Worm (Caenorhabditis elegans) whole organism, L3 larva: Measurements from ENCODE around the gene C44C10.7.
A peak's percentile ranks its signal among the peaks of the same experiment; 100 is the strongest.

Source experiments
- R02D3.7 ChIP-seq: fragments of 150-350 bp; optimal IDR thresholded peaks from 2 replicates; lab custom pipeline; 2014; ENCODE audit warnings: missing biosample characterization, missing genetic modification characterization
- ZK546.5 ChIP-seq: sonication (generic microtip); optimal IDR thresholded peaks from 2 replicates; lab custom pipeline; 2017; ENCODE audit warnings: missing biosample characterization, missing genetic modification characterization
- aly-2 ChIP-seq: fragments of 150-350 bp; optimal IDR thresholded peaks from 2 replicates; lab custom pipeline; 2014; ENCODE audit warnings: missing biosample characterization, missing genetic modification characterization
- ama-1 ChIP-seq: fragments of 150-350 bp; optimal IDR thresholded peaks from 2 replicates; lab custom pipeline; 2018
- ceh-82 ChIP-seq: fragments of 150-350 bp; optimal IDR thresholded peaks from 2 replicates; lab custom pipeline; 2014; ENCODE audit warnings: missing biosample characterization, missing genetic modification characterization
- ceh-9 ChIP-seq: sonication (generic microtip); optimal IDR thresholded peaks from 2 replicates; lab custom pipeline; 2018; ENCODE audit warnings: missing biosample characterization, missing genetic modification characterization
- daf-12 ChIP-seq: fragments of 150-350 bp; optimal IDR thresholded peaks from 2 replicates; lab custom pipeline; 2014; ENCODE audit warnings: missing biosample characterization, missing genetic modification reagents, missing genetic modification characterization
- egl-27 ChIP-seq: sonication (generic microtip); optimal IDR thresholded peaks from 4 replicates; lab custom pipeline; 2017; ENCODE audit warnings: missing biosample characterization, missing genetic modification reagents, missing genetic modification characterization
- elt-1 ChIP-seq: fragments of 150-350 bp; optimal IDR thresholded peaks from 2 replicates; lab custom pipeline; 2014; ENCODE audit warnings: missing biosample characterization, missing genetic modification characterization
- elt-2 ChIP-seq: sonication (generic microtip); optimal IDR thresholded peaks from 2 replicates; lab custom pipeline; 2016; ENCODE audit warnings: missing genetic modification reagents, mild to moderate bottlenecking, missing genetic modification characterization, missing compliant biosample characterization
- elt-3 ChIP-seq, 3 experiments: fragments of 150-350 bp in 1 of 3; sonication (generic microtip) in 2 of 3; optimal IDR thresholded peaks; 2 replicates in 2 of 3; 4 replicates in 1 of 3; lab custom pipeline; 2014 to 2017; ENCODE audit warnings: missing biosample characterization in 3 of 3, missing genetic modification characterization in 3 of 3
- eor-1 ChIP-seq, 2 experiments: fragments of 150-350 bp; optimal IDR thresholded peaks; 2 replicates each; lab custom pipeline; 2014 to 2018; ENCODE audit warnings: missing biosample characterization in 2 of 2, missing genetic modification characterization in 2 of 2
- fos-1 ChIP-seq: fragments of 150-350 bp; optimal IDR thresholded peaks from 2 replicates; lab custom pipeline; 2014; ENCODE audit warnings: missing biosample characterization, missing genetic modification characterization
- hmg-11 ChIP-seq: sonication (generic microtip); optimal IDR thresholded peaks from 2 replicates; lab custom pipeline; 2016; ENCODE audit warnings: missing genetic modification characterization, missing compliant biosample characterization
- jun-1 ChIP-seq: fragments of 150-350 bp; optimal IDR thresholded peaks from 2 replicates; lab custom pipeline; 2014; ENCODE audit warnings: missing biosample characterization, missing genetic modification reagents, missing genetic modification characterization
- lin-15B ChIP-seq: fragments of 150-350 bp; optimal IDR thresholded peaks from 2 replicates; lab custom pipeline; 2014; ENCODE audit warnings: missing biosample characterization, missing genetic modification characterization
- lin-39 ChIP-seq: fragments of 150-350 bp; optimal IDR thresholded peaks from 2 replicates; lab custom pipeline; 2018; ENCODE audit warnings: missing biosample characterization, missing genetic modification reagents, missing genetic modification characterization
- lsy-12 ChIP-seq: sonication (generic microtip); optimal IDR thresholded peaks from 2 replicates; lab custom pipeline; 2016; ENCODE audit warnings: mild to moderate bottlenecking, missing genetic modification characterization, missing compliant biosample characterization
- mdl-1 ChIP-seq: fragments of 150-350 bp; optimal IDR thresholded peaks from 2 replicates; lab custom pipeline; 2014; ENCODE audit warnings: missing biosample characterization, missing genetic modification characterization
- mml-1 ChIP-seq: fragments of 150-350 bp; sonication (generic microtip); optimal IDR thresholded peaks from 3 replicates; lab custom pipeline; 2014; ENCODE audit warnings: missing biosample characterization, missing genetic modification characterization
- nfya-1 ChIP-seq: sonication (generic microtip); optimal IDR thresholded peaks from 2 replicates; lab custom pipeline; 2017; ENCODE audit warnings: missing genetic modification characterization, mild to moderate bottlenecking, missing compliant biosample characterization, antibody characterized with exemption, moderate library complexity; ENCODE audit not compliant: insufficient read depth
- nhr-11 ChIP-seq: fragments of 150-350 bp; optimal IDR thresholded peaks from 2 replicates; lab custom pipeline; 2014; ENCODE audit warnings: missing biosample characterization, missing genetic modification characterization
- nhr-12 ChIP-seq: fragments of 150-350 bp; optimal IDR thresholded peaks from 2 replicates; lab custom pipeline; 2014; ENCODE audit warnings: missing biosample characterization, missing genetic modification characterization
- nhr-23 ChIP-seq: fragments of 150-350 bp; optimal IDR thresholded peaks from 2 replicates; lab custom pipeline; 2014; ENCODE audit warnings: missing biosample characterization, missing genetic modification reagents, missing genetic modification characterization
- nhr-237 ChIP-seq: fragments of 150-350 bp; optimal IDR thresholded peaks from 2 replicates; lab custom pipeline; 2014; ENCODE audit warnings: missing biosample characterization, missing genetic modification characterization
- nhr-25 ChIP-seq: sonication (generic microtip); optimal IDR thresholded peaks from 2 replicates; lab custom pipeline; 2017; ENCODE audit warnings: missing biosample characterization, missing genetic modification characterization
- nhr-67 ChIP-seq: fragments of 150-350 bp; optimal IDR thresholded peaks from 2 replicates; lab custom pipeline; 2014; ENCODE audit warnings: missing biosample characterization, missing genetic modification characterization
- nhr-76 ChIP-seq: fragments of 150-350 bp; sonication (generic microtip); optimal IDR thresholded peaks from 5 replicates; lab custom pipeline; 2014; ENCODE audit warnings: missing biosample characterization, missing genetic modification characterization
- nhr-77 ChIP-seq: fragments of 150-350 bp; optimal IDR thresholded peaks from 2 replicates; lab custom pipeline; 2014; ENCODE audit warnings: missing biosample characterization, missing genetic modification characterization
- pqm-1 ChIP-seq: fragments of 150-350 bp; optimal IDR thresholded peaks from 2 replicates; lab custom pipeline; 2017; ENCODE audit warnings: missing biosample characterization, missing genetic modification characterization, inconsistent platforms
- sea-2 ChIP-seq: fragments of 150-350 bp; sonication (generic microtip); optimal IDR thresholded peaks from 4 replicates; lab custom pipeline; 2014; ENCODE audit warnings: missing biosample characterization, missing genetic modification reagents, missing genetic modification characterization
- skn-1 ChIP-seq: fragments of 150-350 bp; optimal IDR thresholded peaks from 2 replicates; lab custom pipeline; 2014; ENCODE audit warnings: missing biosample characterization, missing genetic modification characterization
- snpc-4 ChIP-seq: fragments of 150-350 bp; optimal IDR thresholded peaks from 2 replicates; lab custom pipeline; 2014; ENCODE audit warnings: missing biosample characterization, missing genetic modification characterization
- tbx-2 ChIP-seq: sonication (generic microtip); optimal IDR thresholded peaks from 2 replicates; lab custom pipeline; 2016; ENCODE audit warnings: mild to moderate bottlenecking, missing genetic modification characterization, missing compliant biosample characterization
- unc-62 ChIP-seq: fragments of 150-350 bp; sonication (generic microtip); optimal IDR thresholded peaks from 4 replicates; lab custom pipeline; 2014; ENCODE audit warnings: missing biosample characterization, missing genetic modification reagents, missing genetic modification characterization
- zag-1 ChIP-seq: fragments of 150-350 bp; optimal IDR thresholded peaks from 2 replicates; lab custom pipeline; 2014; ENCODE audit warnings: missing biosample characterization, missing genetic modification characterization
- ztf-11 ChIP-seq: fragments of 150-350 bp; optimal IDR thresholded peaks from 2 replicates; lab custom pipeline; 2014; ENCODE audit warnings: missing biosample characterization, missing genetic modification characterization
- ztf-4 ChIP-seq: fragments of 150-350 bp; optimal IDR thresholded peaks from 2 replicates; lab custom pipeline; 2014; ENCODE audit warnings: missing biosample characterization, missing genetic modification characterization

The C44C10.7 gene

DNA sequence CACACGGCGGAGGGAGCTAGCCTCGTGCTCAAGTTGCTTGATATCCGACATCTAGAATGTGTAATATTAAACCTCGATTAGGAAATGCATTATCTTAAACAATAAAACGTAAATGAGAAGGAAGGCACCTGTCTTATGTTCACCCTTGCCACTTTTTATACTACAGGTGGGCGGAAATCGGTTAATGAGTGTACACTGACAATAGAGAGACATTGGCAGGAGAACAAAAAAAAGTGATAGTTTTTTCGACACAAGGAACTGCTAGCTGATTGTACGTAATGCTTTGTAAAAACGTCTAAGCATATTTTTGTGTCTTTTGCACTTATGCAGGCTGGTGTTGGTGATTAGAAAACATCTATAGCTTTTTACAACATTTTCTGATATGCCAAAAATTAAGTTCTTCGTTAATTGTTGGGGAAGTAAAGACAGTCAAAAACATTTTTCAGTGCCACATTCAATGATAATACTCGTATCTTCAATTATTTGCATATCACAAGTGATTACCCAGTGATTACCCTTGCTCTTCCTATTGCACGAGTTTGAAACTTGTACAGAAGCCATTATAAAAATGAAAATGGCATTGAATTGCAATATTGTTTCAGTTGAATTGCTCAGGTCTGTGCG lies 24.3 kb upstream of the C44C10.7 start, which contains the start of gene col-180:
TSS of gene col-180 (minus strand) at position 51 of the 624 bp plus-strand sequence.
- no peak for TF ChIP-seq nhr-25 (tag; lab: Kevin White, UChicago)
- TF ChIP-seq lin-39: no peak
- TF ChIP-seq nhr-77: no peak
- no peak for TF ChIP-seq pqm-1 (tag; lab: Kevin White, UChicago)
- no peak for TF ChIP-seq ZK546.5 (tag; lab: Kevin White, UChicago)
- no peak for TF ChIP-seq nhr-11
- TF ChIP-seq jun-1 (tag; lab: Kevin White, UChicago): no peak
- no peak for TF ChIP-seq lin-15B (tag; lab: Kevin White, UChicago)
- no peak for TF ChIP-seq nhr-23 (tag; lab: Kevin White, UChicago)
- no peak for TF ChIP-seq skn-1 (tag; lab: Kevin White, UChicago)
- no peak for TF ChIP-seq eor-1 (tag; optimal IDR thresholded peaks at IDR 0.05; lab: Kevin White, UChicago)
- no peak for TF ChIP-seq ceh-82 (tag; lab: Kevin White, UChicago)
- TF ChIP-seq nhr-12 (tag; lab: Kevin White, UChicago): no peak
- TF ChIP-seq nhr-76: no peak
- no peak for TF ChIP-seq ceh-9
- no peak for TF ChIP-seq lsy-12 (tag; lab: Kevin White, UChicago)

DNA sequence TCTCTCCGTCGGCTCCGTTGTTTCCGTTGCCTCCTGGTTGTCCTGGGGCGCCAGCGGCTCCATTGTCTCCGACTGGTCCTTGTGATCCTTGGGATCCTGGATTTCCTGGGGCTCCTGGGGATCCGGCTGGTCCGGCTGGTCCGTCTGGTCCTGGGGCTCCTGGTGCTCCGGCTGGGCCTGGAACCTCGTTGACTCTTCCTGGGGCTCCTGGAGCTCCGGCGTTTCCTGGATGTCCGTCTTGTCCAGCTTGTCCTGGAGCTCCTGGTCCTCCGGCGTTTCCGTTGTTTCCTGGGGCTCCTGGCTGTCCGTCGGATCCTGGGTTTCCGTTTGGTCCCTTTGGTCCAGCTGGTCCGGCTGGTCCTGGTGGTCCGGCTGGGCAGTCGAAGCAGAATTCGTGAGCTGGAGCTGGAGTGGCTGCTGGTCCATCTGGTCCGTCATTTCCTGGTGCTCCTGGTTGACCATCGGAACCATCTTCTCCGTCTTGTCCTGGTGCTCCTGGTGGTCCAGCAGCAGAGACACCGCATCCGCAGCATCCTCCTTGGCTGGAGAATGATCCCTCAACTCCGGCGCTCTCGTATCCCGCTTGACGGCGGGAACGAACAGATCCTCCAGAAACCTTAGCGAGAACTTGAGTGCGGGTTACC lies 23.5 kb upstream of the C44C10.7 start:
- TF ChIP-seq mml-1 (no peak), aly-2 (tag; lab: Kevin White, UChicago) (no peak), fos-1 (tag; lab: Kevin White, UChicago) (no peak), snpc-4 (tag; lab: Kevin White, UChicago) (no peak), ztf-11 (no peak), nhr-237 (tag; lab: Kevin White, UChicago) (no peak), lin-39 (no peak), nhr-23 (tag; lab: Kevin White, UChicago) (no peak)

DNA sequence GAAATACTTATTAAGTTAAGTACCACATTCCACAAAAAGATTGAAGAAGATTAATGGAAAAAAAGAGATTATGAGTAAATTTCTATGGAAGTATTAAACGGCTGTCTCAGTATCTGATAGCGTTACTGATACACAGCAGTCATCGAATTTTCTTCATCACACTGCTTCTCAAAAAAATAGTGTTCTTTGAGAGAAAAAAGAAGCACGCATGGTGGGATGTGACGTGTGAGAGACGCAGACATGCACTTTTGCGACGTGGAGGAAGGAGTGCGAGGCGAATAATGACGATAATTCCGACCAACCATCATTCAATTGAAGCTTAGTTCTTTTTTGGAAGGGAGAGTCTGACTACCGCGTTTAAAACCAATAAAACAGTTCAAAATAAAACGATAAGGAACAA lies 22.2 kb upstream of the C44C10.7 start, which contains the start of gene C44C10.11:
TSS of gene C44C10.11 (minus strand) at position 115 of the 400 bp plus-strand sequence.
- no peak for TF ChIP-seq aly-2 (tag; lab: Kevin White, UChicago)
- peak; percentile 33 for TF ChIP-seq nhr-23 (tag; lab: Kevin White, UChicago)
- peak; percentile 65 for TF ChIP-seq nfya-1 (tag; lab: Kevin White, UChicago)
- no peak for TF ChIP-seq tbx-2 (tag; lab: Kevin White, UChicago)
- no peak for TF ChIP-seq daf-12 (tag; lab: Kevin White, UChicago)
- TF ChIP-seq elt-3 (tag; optimal IDR thresholded peaks at IDR 0.05; lab: Kevin White, UChicago): no peak
- TF ChIP-seq hmg-11: peak; percentile 15
- peak; percentile 87 for TF ChIP-seq pqm-1 (tag; lab: Kevin White, UChicago)
- TF ChIP-seq ZK546.5 (tag; lab: Kevin White, UChicago): no peak
- TF ChIP-seq lin-39: peak; percentile 39
- TF ChIP-seq mml-1: no peak
- TF ChIP-seq jun-1 (tag; lab: Kevin White, UChicago): peak; percentile 58
- TF ChIP-seq zag-1 (tag; lab: Kevin White, UChicago): no peak
- TF ChIP-seq R02D3.7: no peak
- TF ChIP-seq nhr-25 (tag; lab: Kevin White, UChicago): peak; percentile 49
- peak; percentile 81 for TF ChIP-seq elt-2 (tag; lab: Kevin White, UChicago)
- TF ChIP-seq egl-27 (tag; lab: Kevin White, UChicago): peak; percentile 17
- no peak for TF ChIP-seq mdl-1

ce11 chrX:11702236-11702635 lies 14.2 kb upstream of the C44C10.7 start, which contains the start of gene C44C10.3:
TSS of gene C44C10.3 (plus strand) at chrX:11702536.
- TF ChIP-seq unc-62 (no peak), elt-1 (tag; lab: Kevin White, UChicago) (no peak), ama-1 (lab: Kevin White, UChicago) (no peak), nhr-23 (tag; lab: Kevin White, UChicago) (no peak), tbx-2 (tag; lab: Kevin White, UChicago) (no peak), nhr-67 (tag; lab: Kevin White, UChicago) (no peak), lsy-12 (tag; lab: Kevin White, UChicago) (no peak), ztf-4 (tag; lab: Kevin White, UChicago) (no peak), sea-2 (no peak), nfya-1 (tag; lab: Kevin White, UChicago) (no peak), snpc-4 (tag; lab: Kevin White, UChicago) (no peak), ZK546.5 (tag; lab: Kevin White, UChicago) (no peak), nhr-25 (tag; lab: Kevin White, UChicago) (no peak)
